Worm (Caenorhabditis elegans) whole organism, L4/young adult: Measurements from ENCODE around the gene cpr-4.

Experiments used
- W03F9.2 ChIP-seq: fragments of 150-350 bp; optimal IDR thresholded peaks from 2 replicates; lab custom pipeline; 2014; ENCODE audit warnings: missing biosample characterization, missing genetic modification characterization
- him-1 ChIP-seq: sonication (generic microtip); optimal IDR thresholded peaks from 2 replicates; lab custom pipeline; 2016; ENCODE audit warnings: missing genotype, missing genetic modification reagents, missing genetic modification characterization, missing compliant biosample characterization

ce11 chrV:6645810-6646209 is 31.3 kb downstream of the cpr-4 start:
- TF ChIP-seq him-1 (tag; lab: Kevin White, UChicago): no peak
- TF ChIP-seq W03F9.2 (tag; lab: Kevin White, UChicago): no peak
